Worm (Caenorhabditis elegans) whole organism, L4 larva: Measurements from ENCODE around the gene F32D8.14.

Source experiments
- F37D6.2 ChIP-seq: sonication (generic microtip); optimal IDR thresholded peaks from 2 replicates; lab custom pipeline; 2016; ENCODE audit warnings: mild to moderate bottlenecking, missing genetic modification characterization, missing compliant biosample characterization
- ZK337.2 ChIP-seq: fragments of 200-800 bp; sonication (Bioruptor generic); IDR thresholded peaks from 2 replicates; pipeline ENCODE4 v1.3.6; 2022; ENCODE audit warnings: missing genetic modification reagents, missing genetic modification characterization, missing compliant biosample characterization
- ZK546.5 ChIP-seq, 2 experiments: sonication (generic microtip); optimal IDR thresholded peaks; 2 replicates each; lab custom pipeline; 2017; ENCODE audit warnings: missing biosample characterization in 2 of 2, missing genetic modification characterization in 2 of 2
- ceh-28 ChIP-seq: fragments of 150-350 bp; optimal IDR thresholded peaks from 2 replicates; lab custom pipeline; 2014; ENCODE audit warnings: missing biosample characterization, missing genetic modification reagents, missing genetic modification characterization
- ceh-44 ChIP-seq: fragments of 200-800 bp; sonication (Bioruptor generic); IDR thresholded peaks from 2 replicates; pipeline ENCODE4 v1.3.6; 2022; ENCODE audit warnings: missing genetic modification reagents, missing genetic modification characterization, missing compliant biosample characterization
- ceh-62 ChIP-seq: sonication (generic microtip); optimal IDR thresholded peaks from 2 replicates; lab custom pipeline; 2017; ENCODE audit warnings: missing biosample characterization, missing genetic modification characterization
- ctbp-1 ChIP-seq: fragments of 200-800 bp; sonication (Bioruptor generic); IDR thresholded peaks from 2 replicates; pipeline ENCODE4 v1.3.6; 2022; ENCODE audit warnings: missing genetic modification reagents, missing genetic modification characterization, missing compliant biosample characterization
- daf-16 ChIP-seq, 3 experiments: sonication (generic microtip); optimal IDR thresholded peaks; 2 replicates each; lab custom pipeline; 2016 to 2017; ENCODE audit warnings: missing genetic modification characterization in 3 of 3, missing genetic modification reagents in 3 of 3, mild to moderate bottlenecking in 2 of 3, missing compliant biosample characterization in 2 of 3, missing biosample characterization in 1 of 3, moderate library complexity in 1 of 3
- daf-8 ChIP-seq: fragments of 200-800 bp; sonication (Bioruptor generic); IDR thresholded peaks from 2 replicates; pipeline ENCODE4 v1.3.6; 2022; ENCODE audit warnings: missing genetic modification characterization, missing compliant biosample characterization
- dmd-6 ChIP-seq: fragments of 200-800 bp; sonication (Bioruptor generic); IDR thresholded peaks from 2 replicates; pipeline ENCODE4 v1.3.6; 2022; ENCODE audit warnings: missing genetic modification reagents, missing genetic modification characterization, missing compliant biosample characterization
- dmd-8 ChIP-seq: fragments of 200-800 bp; sonication (Bioruptor generic); IDR thresholded peaks from 2 replicates; pipeline ENCODE4 v1.3.6; 2022; ENCODE audit warnings: missing genetic modification characterization, missing compliant biosample characterization
- dpl-1 ChIP-seq: fragments of 150-350 bp; optimal IDR thresholded peaks from 2 replicates; lab custom pipeline; 2014; ENCODE audit warnings: missing biosample characterization, missing genetic modification reagents, missing genetic modification characterization
- dve-1 ChIP-seq: sonication (generic microtip); optimal IDR thresholded peaks from 2 replicates; lab custom pipeline; 2017; ENCODE audit warnings: antibody characterized with exemption, mild to moderate bottlenecking, missing genetic modification characterization, missing compliant biosample characterization; ENCODE audit not compliant: insufficient read depth
- fkh-10 ChIP-seq: fragments of 150-350 bp; optimal IDR thresholded peaks from 2 replicates; lab custom pipeline; 2014; ENCODE audit warnings: missing biosample characterization, missing genetic modification reagents, missing genetic modification characterization
- hlh-11 ChIP-seq: fragments of 200-800 bp; sonication (Bioruptor generic); optimal IDR thresholded peaks from 2 replicates; lab custom pipeline; 2018; ENCODE audit warnings: mild to moderate bottlenecking, missing genetic modification characterization, missing compliant biosample characterization
- hlh-30 ChIP-seq: sonication (generic microtip); optimal IDR thresholded peaks from 2 replicates; lab custom pipeline; 2017; ENCODE audit warnings: antibody characterized with exemption, mild to moderate bottlenecking, missing genetic modification characterization, missing compliant biosample characterization; ENCODE audit not compliant: insufficient read depth
- hmg-1.1 ChIP-seq: fragments of 200-800 bp; sonication (Bioruptor generic); IDR thresholded peaks from 2 replicates; pipeline ENCODE4 v1.3.6; 2022; ENCODE audit warnings: missing genetic modification reagents, missing genetic modification characterization, missing compliant biosample characterization
- lin-15B ChIP-seq: fragments of 150-350 bp; sonication (generic microtip); optimal IDR thresholded peaks from 3 replicates; lab custom pipeline; 2014; ENCODE audit warnings: missing biosample characterization, missing genetic modification characterization
- lsy-2 ChIP-seq, 2 experiments: fragments of 150-350 bp in 1 of 2; sonication (generic microtip) in 1 of 2; optimal IDR thresholded peaks; 2 replicates each; lab custom pipeline; 2014 to 2017; ENCODE audit warnings: missing biosample characterization in 2 of 2, missing genetic modification characterization in 2 of 2
- mdl-1 ChIP-seq, 2 experiments: fragments of 150-350 bp in 1 of 2; sonication (generic microtip) in 1 of 2; optimal IDR thresholded peaks; 2 replicates each; lab custom pipeline; 2014 to 2017; ENCODE audit warnings: missing biosample characterization in 2 of 2, missing genetic modification characterization in 2 of 2
- mes-2 ChIP-seq: sonication (generic microtip); optimal IDR thresholded peaks from 2 replicates; lab custom pipeline; 2016; ENCODE audit warnings: missing genotype, mild to moderate bottlenecking, missing genetic modification characterization, missing compliant biosample characterization; ENCODE audit not compliant: poor library complexity, severe bottlenecking
- mxl-3 ChIP-seq: fragments of 200-800 bp; sonication (Bioruptor generic); optimal IDR thresholded peaks from 2 replicates; lab custom pipeline; 2018; ENCODE audit warnings: mild to moderate bottlenecking, missing genetic modification characterization, missing compliant biosample characterization
- nhr-10 ChIP-seq: fragments of 150-350 bp; optimal IDR thresholded peaks from 2 replicates; lab custom pipeline; 2014; ENCODE audit warnings: missing biosample characterization, missing genetic modification characterization
- nhr-11 ChIP-seq: fragments of 150-350 bp; optimal IDR thresholded peaks from 2 replicates; lab custom pipeline; 2014; ENCODE audit warnings: missing biosample characterization, missing genetic modification characterization
- nhr-111 ChIP-seq: fragments of 200-800 bp; sonication (Bioruptor generic); optimal IDR thresholded peaks from 2 replicates; lab custom pipeline; 2018; ENCODE audit warnings: mild to moderate bottlenecking, missing genetic modification characterization, missing compliant biosample characterization
- nhr-28 ChIP-seq: fragments of 150-350 bp; optimal IDR thresholded peaks from 2 replicates; lab custom pipeline; 2014; ENCODE audit warnings: missing biosample characterization, missing genetic modification characterization
- nhr-48 ChIP-seq: sonication (generic microtip); optimal IDR thresholded peaks from 2 replicates; lab custom pipeline; 2016; ENCODE audit warnings: mild to moderate bottlenecking, missing genetic modification characterization, missing compliant biosample characterization
- nhr-77 ChIP-seq: fragments of 150-350 bp; optimal IDR thresholded peaks from 2 replicates; lab custom pipeline; 2014; ENCODE audit warnings: missing biosample characterization, missing genetic modification characterization
- pha-4 ChIP-seq, 2 experiments: fragments of 150-350 bp in 1 of 2; fragments of 200-800 bp in 1 of 2; sonication (Bioruptor generic) in 1 of 2; IDR thresholded peaks in 1 of 2; optimal IDR thresholded peaks in 1 of 2; 2 replicates each; pipeline versions ENCODE4 v1.3.6 to Lab custom; 2014 to 2022; ENCODE audit warnings: missing genetic modification characterization in 2 of 2, missing genetic modification reagents in 2 of 2, missing biosample characterization in 1 of 2, missing compliant biosample characterization in 1 of 2
- pqm-1 ChIP-seq: sonication (generic microtip); optimal IDR thresholded peaks from 2 replicates; lab custom pipeline; 2017; ENCODE audit warnings: missing biosample characterization, missing genetic modification characterization
- unc-62 ChIP-seq, 3 experiments: fragments of 150-350 bp in 1 of 3; sonication (generic microtip); optimal IDR thresholded peaks in 2 of 3; peaks in 1 of 3; 1 replicate in 1 of 3; 2 replicates in 2 of 3; lab custom pipeline; 2014 to 2017; ENCODE audit warnings: missing biosample characterization in 3 of 3, missing genetic modification characterization in 3 of 3, missing genetic modification reagents in 3 of 3, missing genotype in 1 of 3
- vab-7 ChIP-seq: fragments of 200-800 bp; sonication (Bioruptor generic); IDR thresholded peaks from 2 replicates; pipeline ENCODE4 v1.3.6; 2022; ENCODE audit warnings: missing genetic modification reagents, missing genetic modification characterization, missing compliant biosample characterization
- zag-1 ChIP-seq: fragments of 150-350 bp; optimal IDR thresholded peaks from 2 replicates; lab custom pipeline; 2014; ENCODE audit warnings: missing biosample characterization, missing genetic modification characterization
- zfp-2 ChIP-seq: sonication (generic microtip); optimal IDR thresholded peaks from 2 replicates; lab custom pipeline; 2016; ENCODE audit warnings: mild to moderate bottlenecking, missing genetic modification characterization, missing compliant biosample characterization
- zfp-3 ChIP-seq: fragments of 200-800 bp; sonication (Bioruptor generic); conservative IDR thresholded peaks from 2 replicates; pipeline ENCODE4 v1.3.6; 2022; ENCODE audit warnings: missing genetic modification reagents, missing genetic modification characterization, missing compliant biosample characterization

F32D8.14 gene

ce11 chrV:10871457-10871861 is 23.1 kb downstream of the F32D8.14 start (continued):
- TF ChIP-seq nhr-10 (tag; lab: Kevin White, UChicago) (peak; percentile 59), ZK337.2 (GFP tag; lab: Robert Waterston, UW) (peak; percentile 43; the same call in 1 of the 2 replicates), nhr-48 (peak; percentile 28), pha-4 (GFP tag; IDR thresholded peaks at IDR 0.05; lab: Robert Waterston, UW) (no peak), pha-4 (tag; optimal IDR thresholded peaks at IDR 0.05; lab: Kevin White, UChicago) (peak; percentile 26), vab-7 (GFP tag; lab: Robert Waterston, UW) (peak; percentile 42; the same call in 1 of the 2 replicates), dmd-6 (GFP tag; lab: Robert Waterston, UW) (peak; percentile 79), pqm-1 (tag; lab: Kevin White, UChicago) (no peak), hlh-11 (tag; lab: Kevin White, UChicago) (peak; percentile 93)

- no peak for TF ChIP-seq daf-16 (GFP tag; optimal IDR thresholded peaks at IDR 0.05; lab: Kevin White, UChicago)
- TF ChIP-seq daf-16 (tag; optimal IDR thresholded peaks at IDR 0.05; lab: Kevin White, UChicago) = peak; percentile 18
- no peak for TF ChIP-seq vab-7 (GFP tag; lab: Robert Waterston, UW)
- TF ChIP-seq daf-8 (GFP tag; lab: Robert Waterston, UW) = no peak
- peak; percentile 2 for TF ChIP-seq mxl-3 (GFP tag; lab: Kevin White, UChicago)
- TF ChIP-seq dpl-1 (GFP tag; lab: Kevin White, UChicago) = no peak
- peak; percentile 22; the same call in 1 of the 2 replicates for TF ChIP-seq ctbp-1 (GFP tag; lab: Robert Waterston, UW)
- TF ChIP-seq nhr-28 (tag; lab: Kevin White, UChicago) = peak; percentile 2
- TF ChIP-seq lsy-2 (tag; optimal IDR thresholded peaks at IDR 0.05; lab: Kevin White, UChicago) = no peak
- peak; percentile 74 for TF ChIP-seq hlh-30 (tag; lab: Kevin White, UChicago)
- TF ChIP-seq dmd-8 = no peak
- TF ChIP-seq zfp-3 (GFP tag; lab: Robert Waterston, UW) = no peak
- peak; percentile 36 for TF ChIP-seq dve-1 (tag; lab: Kevin White, UChicago)
- TF ChIP-seq zfp-2 (tag; lab: Kevin White, UChicago) = no peak
- TF ChIP-seq dmd-6 (GFP tag; lab: Robert Waterston, UW) = peak; percentile 66
- no peak for TF ChIP-seq F37D6.2 (tag; lab: Kevin White, UChicago)
- peak; percentile 12 for TF ChIP-seq pqm-1 (tag; lab: Kevin White, UChicago)
- TF ChIP-seq ZK546.5 (tag; optimal IDR thresholded peaks at IDR 0.05; lab: Kevin White, UChicago) = no peak
- no peak for TF ChIP-seq nhr-11
- no peak for TF ChIP-seq nhr-77 (tag; lab: Kevin White, UChicago)
- no peak for TF ChIP-seq fkh-10 (GFP tag; lab: Kevin White, UChicago)
- no peak for TF ChIP-seq lin-15B (tag; lab: Kevin White, UChicago)
- no peak for TF ChIP-seq nhr-111 (GFP tag; lab: Kevin White, UChicago)
- TF ChIP-seq mes-2 (tag; lab: Kevin White, UChicago) = no peak
- peak; percentile 72 for TF ChIP-seq hlh-11 (tag; lab: Kevin White, UChicago)
- TF ChIP-seq zag-1 = no peak
Measured at ce11 chrV:10870050-10870449, 24.5 kb downstream of the F32D8.14 start.

- TF ChIP-seq hlh-11 (tag; lab: Kevin White, UChicago) = peak; percentile 25
- peak in 1 of 2 experiments; percentile 64 for TF ChIP-seq mdl-1 (tag; optimal IDR thresholded peaks at IDR 0.05; lab: Kevin White, UChicago)
- no peak for TF ChIP-seq ceh-62 (tag; lab: Kevin White, UChicago)
- peak in 1 of 2 experiments; percentile 96 for TF ChIP-seq unc-62 (GFP tag; optimal IDR thresholded peaks at IDR 0.05 in 1 of 2; lab: Kevin White, UChicago)
- TF ChIP-seq unc-62 (tag; optimal IDR thresholded peaks at IDR 0.05; lab: Kevin White, UChicago) = no peak
- TF ChIP-seq dmd-6 (GFP tag; lab: Robert Waterston, UW) = peak; percentile 42; the same call in 1 of the 2 replicates
- TF ChIP-seq fkh-10 (GFP tag; lab: Kevin White, UChicago) = peak; percentile 58
- peak; percentile 38 for TF ChIP-seq dve-1 (tag; lab: Kevin White, UChicago)
- TF ChIP-seq ceh-44 (GFP tag; lab: Robert Waterston, UW) = no peak
- 0 out of 2 replicates have a peak, but pooled peaks have one; percentile 20 for TF ChIP-seq hmg-1.1
- TF ChIP-seq lsy-2 (tag; optimal IDR thresholded peaks at IDR 0.05; lab: Kevin White, UChicago) = peak in 1 of 2 experiments; percentile 35
- peak; percentile 38 for TF ChIP-seq nhr-28 (tag; lab: Kevin White, UChicago)
- TF ChIP-seq hlh-30 (tag; lab: Kevin White, UChicago) = peak; percentile 77
- no peak for TF ChIP-seq ceh-28
- 0 out of 2 replicates have a peak, but pooled peaks have one; percentile 30 for TF ChIP-seq pha-4 (GFP tag; IDR thresholded peaks at IDR 0.05; lab: Robert Waterston, UW)
- no peak for TF ChIP-seq pha-4 (tag; optimal IDR thresholded peaks at IDR 0.05; lab: Kevin White, UChicago)
- TF ChIP-seq, all 104 proteins: peak for 11
Measured at ce11 chrV:10867586-10867985, 27.0 kb downstream of the F32D8.14 start.
